Worm (Caenorhabditis elegans) whole organism, early embryonic: ENCODE measurements around the gene spp-31.

Source experiments
- B0310.2 ChIP-seq: sonication (generic microtip); optimal IDR thresholded peaks from 2 replicates; lab custom pipeline; 2016; ENCODE audit warnings: mild to moderate bottlenecking, missing genetic modification characterization, missing compliant biosample characterization
- aly-1 ChIP-seq: sonication (generic microtip); optimal IDR thresholded peaks from 2 replicates; lab custom pipeline; 2016; ENCODE audit warnings: missing genetic modification characterization, missing compliant biosample characterization
- ama-1 ChIP-seq: fragments of 150-350 bp; optimal IDR thresholded peaks from 2 replicates; lab custom pipeline; 2014
- ceh-13 ChIP-seq: fragments of 200-800 bp; sonication (Bioruptor generic); optimal IDR thresholded peaks from 2 replicates; lab custom pipeline; 2018; ENCODE audit warnings: mild to moderate bottlenecking, missing genetic modification characterization, missing compliant biosample characterization
- ceh-36 ChIP-seq: sonication (generic microtip); optimal IDR thresholded peaks from 2 replicates; lab custom pipeline; 2016; ENCODE audit warnings: missing genetic modification characterization, inconsistent platforms, missing compliant biosample characterization
- flt-1 ChIP-seq: fragments of 200-800 bp; sonication (Bioruptor generic); IDR thresholded peaks from 2 replicates; pipeline ENCODE4 v1.3.6; 2022; ENCODE audit warnings: missing genetic modification characterization, missing compliant biosample characterization
- hmbx-1 ChIP-seq: sonication (generic microtip); optimal IDR thresholded peaks from 2 replicates; lab custom pipeline; 2016; ENCODE audit warnings: mild to moderate bottlenecking, missing genetic modification characterization, missing compliant biosample characterization
- sea-1 ChIP-seq: fragments of 200-800 bp; sonication (Bioruptor generic); conservative IDR thresholded peaks from 2 replicates; pipeline ENCODE4 v1.3.6; 2022; ENCODE audit warnings: missing genetic modification characterization, missing compliant biosample characterization
- tbx-37 ChIP-seq: fragments of 200-800 bp; sonication (Bioruptor generic); conservative IDR thresholded peaks from 2 replicates; pipeline ENCODE4 v1.3.6; 2022; ENCODE audit warnings: missing genetic modification reagents, missing genetic modification characterization, missing compliant biosample characterization
- tra-4 ChIP-seq: sonication (generic microtip); optimal IDR thresholded peaks from 2 replicates; lab custom pipeline; 2017; ENCODE audit warnings: missing genetic modification characterization, missing compliant biosample characterization

DNA sequence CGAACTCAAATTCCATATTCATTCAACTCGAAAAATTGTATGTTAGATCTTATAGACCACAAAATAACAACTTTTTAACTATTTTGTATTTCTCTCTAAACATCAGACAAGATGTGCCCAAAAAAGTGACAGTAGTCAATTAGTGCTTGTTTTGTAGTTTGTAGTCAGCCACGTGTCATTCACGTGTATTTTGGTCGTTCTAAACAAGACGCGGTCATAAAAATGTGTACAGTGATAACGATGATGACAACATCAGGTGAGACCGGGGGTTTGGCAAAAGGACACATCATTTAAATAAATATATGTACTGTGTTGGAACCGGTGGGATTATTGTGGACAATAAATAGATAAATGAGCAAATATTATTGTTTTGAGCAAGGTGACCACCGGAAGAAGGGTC lies 47.8 kb downstream of the spp-31 start:
- TF ChIP-seq flt-1 (no peak), B0310.2 (no peak), ama-1 (lab: Kevin White, UChicago) (no peak), aly-1 (tag; lab: Kevin White, UChicago) (no peak), ceh-36 (tag; lab: Kevin White, UChicago) (no peak), hmbx-1 (no peak), tra-4 (tag; lab: Kevin White, UChicago) (no peak), ceh-13 (GFP tag; lab: Kevin White, UChicago) (no peak), sea-1 (no peak), tbx-37 (GFP tag; lab: Robert Waterston, UW) (no peak)
